Fruit fly (Drosophila melanogaster): ENCODE data around the gene CG11779.

The CG11779 gene

DNA sequence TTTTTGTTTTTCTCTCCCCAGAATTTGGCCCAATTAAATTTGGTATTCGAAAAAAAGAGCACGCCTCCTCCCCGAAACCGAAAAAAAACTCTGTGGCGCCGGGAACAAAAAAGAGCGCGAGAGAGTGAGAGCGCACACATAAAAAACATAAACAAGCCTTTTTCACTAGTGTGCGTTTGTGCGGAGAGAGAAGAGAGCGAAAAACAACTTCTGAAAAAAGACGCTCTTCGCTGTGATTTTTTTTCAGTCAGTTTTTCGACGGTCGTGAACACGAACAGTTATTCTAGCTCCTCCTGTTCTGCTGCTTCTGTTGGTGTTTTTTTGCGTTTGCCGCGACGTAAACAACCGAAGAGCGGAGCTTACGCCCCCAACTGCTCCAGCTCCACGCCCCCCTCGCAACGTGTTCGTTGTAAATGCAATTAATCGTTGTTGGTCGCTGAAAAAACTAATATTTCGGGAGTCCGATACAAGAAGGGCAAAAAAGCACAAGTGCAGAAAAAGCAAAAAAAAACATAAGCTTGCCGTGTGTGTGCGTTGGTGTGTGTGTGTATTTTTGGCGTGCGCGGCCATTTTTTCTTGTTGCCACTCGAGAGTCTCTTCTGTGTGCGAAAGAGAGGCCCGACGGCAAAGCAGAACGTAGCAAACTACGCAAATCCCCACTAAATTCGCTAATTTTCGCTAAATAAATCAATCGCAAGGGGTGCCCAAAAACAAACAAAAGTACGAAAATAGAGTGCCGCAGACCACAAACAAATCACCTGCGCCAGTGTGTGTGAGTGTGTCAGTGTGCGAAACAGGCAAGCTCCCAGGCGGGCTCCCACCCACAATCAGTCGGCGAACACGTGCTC lies 4.5 kb upstream of the CG11779 start, which contains the start of gene sqz (continued):
- TF ChIP-seq CG8359 (GFP tag; optimal IDR thresholded peaks at IDR 0.05; ENCODE audit: borderline replicate concordance) = no peak
- no peak; the same call in 1 of the 2 replicates for TF ChIP-seq wdn (GFP tag; IDR thresholded peaks at IDR 0.05)
- TF ChIP-seq pho (GFP tag; optimal IDR thresholded peaks at IDR 0.05) = no peak
- peak; percentile 33 for TF ChIP-seq Asciz (GFP tag; optimal IDR thresholded peaks at IDR 0.05)
- 0 out of 3 replicates have a peak, but pooled peaks have one; percentile 10 for TF ChIP-seq zfh1 (GFP tag; IDR thresholded peaks at IDR 0.05)
- TF ChIP-seq so (GFP tag; IDR thresholded peaks at IDR 0.05) = peak; percentile 42; the same call in 1 of the 3 replicates
- no peak for TF ChIP-seq Vsx1 (GFP tag; optimal IDR thresholded peaks at IDR 0.05)
- peak; percentile 35; the same call in 1 of the 2 replicates for TF ChIP-seq rib (GFP tag; IDR thresholded peaks at IDR 0.05)
- TF ChIP-seq dati (GFP tag; IDR thresholded peaks at IDR 0.05) = no peak
- TF ChIP-seq BEAF-32 (GFP tag; optimal IDR thresholded peaks at IDR 0.05) = peak; percentile 23
- peak; percentile 50 for TF ChIP-seq scrt (GFP tag; optimal IDR thresholded peaks at IDR 0.05)
- TF ChIP-seq CG17568 (GFP tag; optimal IDR thresholded peaks at IDR 0.05) = peak; percentile 46
- no peak for TF ChIP-seq sisA (GFP tag; IDR thresholded peaks at IDR 0.05)
- no peak for TF ChIP-seq Max (GFP tag; optimal IDR thresholded peaks at IDR 0.05)
- TF ChIP-seq Deaf1 (tag; optimal IDR thresholded peaks at IDR 0.05) = peak; percentile 87
- TF ChIP-seq Jarid2 (GFP tag; optimal IDR thresholded peaks at IDR 0.05) = peak; percentile 95
- peak; percentile 73 for TF ChIP-seq CG34224 (GFP tag; IDR thresholded peaks at IDR 0.05; ENCODE audit: partially characterized antibody)
- TF ChIP-seq CG14710 (tag; optimal IDR thresholded peaks at IDR 0.05) = no peak
- TF ChIP-seq Ssrp (tag; optimal IDR thresholded peaks at IDR 0.05) = no peak
- no peak for TF ChIP-seq CG11696 (GFP tag; IDR thresholded peaks at IDR 0.05)
- TF ChIP-seq Mes4 (GFP tag; optimal IDR thresholded peaks at IDR 0.05) = no peak
- no peak for TF ChIP-seq CG17912 (GFP tag; optimal IDR thresholded peaks at IDR 0.05)
- TF ChIP-seq ranshi (GFP tag; IDR thresholded peaks at IDR 0.05) = peak; percentile 23; the same call in 1 of the 2 replicates
- TF ChIP-seq CG31224 (GFP tag; IDR thresholded peaks at IDR 0.05) = no peak
- TF ChIP-seq ems (GFP tag; optimal IDR thresholded peaks at IDR 0.05) = no peak
- TF ChIP-seq CG7987 (GFP tag; optimal IDR thresholded peaks at IDR 0.05) = peak; percentile 41
- TF ChIP-seq Trl (optimal IDR thresholded peaks at IDR 0.05) = peak; percentile 98
- peak; percentile 79 for TF ChIP-seq Trl (GFP tag; optimal IDR thresholded peaks at IDR 0.05)
- peak; percentile 81 for TF ChIP-seq CG5180 (GFP tag; optimal IDR thresholded peaks at IDR 0.05)
- TF ChIP-seq Rx (GFP tag; IDR thresholded peaks at IDR 0.05) = no peak
- no peak for TF ChIP-seq CG16813 (GFP tag; IDR thresholded peaks at IDR 0.05; ENCODE audit: partially characterized antibody)
- TF ChIP-seq CG17361 (GFP tag; IDR thresholded peaks at IDR 0.05) = no peak; the same call in 2 of the 3 replicates
- TF ChIP-seq abd-A (tag; optimal IDR thresholded peaks at IDR 0.05) = peak; percentile 68
- peak in 1 of 2 experiments; percentile 7 for TF ChIP-seq dpn (GFP tag; optimal IDR thresholded peaks at IDR 0.05)
- no peak for TF ChIP-seq wor (GFP tag; IDR thresholded peaks at IDR 0.05)
- no peak for TF ChIP-seq CG2116 (GFP tag; optimal IDR thresholded peaks at IDR 0.05)
- no peak for TF ChIP-seq HHEX (GFP tag; optimal IDR thresholded peaks at IDR 0.05)
- peak; percentile 84 for TF ChIP-seq ci (GFP tag; IDR thresholded peaks at IDR 0.05)
- TF ChIP-seq CG4854 (GFP tag; optimal IDR thresholded peaks at IDR 0.05) = no peak
- no peak for TF ChIP-seq CG14965 (GFP tag; optimal IDR thresholded peaks at IDR 0.05; ENCODE audit: borderline replicate concordance)
- TF ChIP-seq CG3726 (GFP tag; IDR thresholded peaks at IDR 0.05) = no peak
- no peak for TF ChIP-seq CG7372 (GFP tag; IDR thresholded peaks at IDR 0.05)
- TF ChIP-seq ttk (GFP tag; IDR thresholded peaks at IDR 0.05) = no peak
- no peak for TF ChIP-seq phol (tag; optimal IDR thresholded peaks at IDR 0.05)
- no peak for TF ChIP-seq Xbp1 (GFP tag; optimal IDR thresholded peaks at IDR 0.05)
- TF ChIP-seq NFAT (GFP tag; IDR thresholded peaks at IDR 0.05) = no peak
- no peak for TF ChIP-seq CoRest (tag; optimal IDR thresholded peaks at IDR 0.05)
- no peak for TF ChIP-seq CG10366 (GFP tag; IDR thresholded peaks at IDR 0.05)
- peak; percentile 57; the same call in 1 of the 2 replicates for TF ChIP-seq Awh (GFP tag; IDR thresholded peaks at IDR 0.05)

Data from whole organism, embryonic.